Fruit fly (Drosophila melanogaster): ENCODE measurements around the gene Brd8.

DNA sequence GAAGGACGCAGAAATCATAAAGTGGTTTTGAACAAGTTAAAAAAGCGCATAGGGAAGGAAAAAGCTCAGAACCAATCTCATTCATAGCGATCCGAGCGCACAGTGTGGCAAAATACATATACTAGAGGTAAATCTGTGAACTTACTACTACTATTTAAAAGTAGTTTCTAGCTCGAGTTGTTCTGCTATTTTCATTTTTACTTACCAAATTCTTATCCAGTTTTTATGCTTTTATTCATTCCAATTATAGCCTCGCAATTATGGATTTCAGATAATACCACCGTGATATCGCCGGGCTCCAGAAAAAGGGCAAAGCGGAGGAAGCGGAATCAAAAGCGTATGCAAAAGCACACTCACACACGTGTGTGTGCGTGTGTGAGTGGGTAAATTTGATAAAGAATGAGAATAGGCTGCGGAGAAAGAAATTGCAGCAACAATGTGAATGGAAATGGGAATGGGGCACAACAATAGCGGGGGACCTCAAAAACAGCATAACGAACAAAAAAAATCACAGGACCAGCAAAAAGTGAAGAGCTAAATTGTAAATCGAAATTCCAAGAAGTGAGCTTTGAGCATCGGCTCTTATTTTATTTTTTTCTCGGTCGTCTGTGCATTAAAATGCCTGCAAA lies 33.6 kb downstream of the Brd8 start:
- TF ChIP-seq cas (GFP tag; IDR thresholded peaks at IDR 0.05), result no peak
- TF ChIP-seq Gug (GFP tag; IDR thresholded peaks at IDR 0.05), result no peak
- TF ChIP-seq CG31441 (GFP tag; IDR thresholded peaks at IDR 0.05), result no peak
- TF ChIP-seq crc (GFP tag; optimal IDR thresholded peaks at IDR 0.05), result no peak
- no peak for TF ChIP-seq CG17802 (tag; optimal IDR thresholded peaks at IDR 0.05)
- TF ChIP-seq Antp (GFP tag; optimal IDR thresholded peaks at IDR 0.05), result no peak
- no peak for TF ChIP-seq h (optimal IDR thresholded peaks at IDR 0.05)
